Fruit fly (Drosophila melanogaster): ENCODE data around the gene CG7115.

CG7115 gene

dm6 chr2L:7855108-7855507, 34.2 kb downstream of the CG7115 start, which contains the start of gene CG14535:
TSS of gene CG14535 (minus strand) at chr2L:7855475.
- TF ChIP-seq pan (optimal IDR thresholded peaks at IDR 0.05) (no peak), Dll (optimal IDR thresholded peaks at IDR 0.05) (no peak), usp (GFP tag; optimal IDR thresholded peaks at IDR 0.05) (no peak), psq (optimal IDR thresholded peaks at IDR 0.05) (no peak), EcR (GFP tag; optimal IDR thresholded peaks at IDR 0.05) (no peak), CG8478 (optimal IDR thresholded peaks at IDR 0.05) (no peak)

- peak; percentile 71 to 86 for TF ChIP-seq EcR (GFP tag; optimal IDR thresholded peaks at IDR 0.05)
Observed at dm6 chr2L:7856380-7857127, 35.6 kb downstream of the CG7115 start, which contains the start of gene lectin-28C. TSS of gene lectin-28C (plus strand) at chr2L:7857077.

DNA sequence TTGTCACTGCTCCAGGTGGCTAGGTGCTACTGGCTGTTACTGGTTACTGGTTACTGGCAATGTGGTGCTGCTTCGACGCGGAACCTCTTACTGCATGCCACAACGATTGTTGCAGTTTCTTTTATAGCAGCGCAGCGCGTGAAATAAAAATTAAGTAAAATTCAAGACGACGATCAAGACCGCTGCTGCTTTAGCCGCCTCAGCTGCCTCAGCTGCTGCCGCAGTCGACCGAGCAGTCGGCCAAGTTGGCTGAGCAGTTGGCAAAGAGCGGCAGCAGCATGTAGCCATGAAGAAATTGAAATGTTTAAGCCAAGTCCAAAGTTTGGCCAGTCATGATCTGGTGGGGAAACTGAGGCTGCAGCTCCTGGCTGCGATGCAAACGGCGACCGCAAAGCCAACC, 39.8 kb downstream of the CG7115 start, which contains the start of gene TwdlE:
TwdlE (minus strand) TSS at position 101 of the 400 bp plus-strand sequence.
- TF ChIP-seq CG8478 (optimal IDR thresholded peaks at IDR 0.05) (no peak), usp (GFP tag; optimal IDR thresholded peaks at IDR 0.05) (no peak), Dll (optimal IDR thresholded peaks at IDR 0.05) (no peak), pan (optimal IDR thresholded peaks at IDR 0.05) (no peak)

dm6 chr2L:7861733-7862132, 40.8 kb downstream of the CG7115 start:
- TF ChIP-seq CG8478 (optimal IDR thresholded peaks at IDR 0.05) (no peak), EcR (GFP tag; optimal IDR thresholded peaks at IDR 0.05) (no peak), usp (GFP tag; optimal IDR thresholded peaks at IDR 0.05) (no peak), psq (optimal IDR thresholded peaks at IDR 0.05) (no peak), pan (optimal IDR thresholded peaks at IDR 0.05) (no peak), Dll (optimal IDR thresholded peaks at IDR 0.05) (no peak)

DNA sequence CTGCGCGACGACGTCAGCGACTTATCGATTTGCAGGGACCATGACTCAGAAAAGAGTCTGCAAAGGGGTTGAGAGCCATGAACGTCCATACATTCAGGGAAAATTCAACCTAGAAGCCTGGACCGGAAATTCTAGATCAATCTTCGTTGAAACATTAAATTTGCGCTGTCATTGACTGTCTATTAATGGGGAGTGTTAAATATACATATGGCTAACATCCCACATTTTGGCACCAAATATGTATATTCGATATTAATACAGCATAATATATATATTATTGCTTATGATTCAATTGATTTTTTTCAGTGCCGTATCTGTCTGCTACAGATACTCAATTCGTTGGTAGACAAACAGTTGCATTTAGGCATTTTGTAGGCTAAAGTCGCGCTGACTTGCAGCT, 47.7 kb downstream of the CG7115 start:
- TF ChIP-seq pan (optimal IDR thresholded peaks at IDR 0.05), result no peak
- TF ChIP-seq CG8478 (optimal IDR thresholded peaks at IDR 0.05), result no peak

DNA sequence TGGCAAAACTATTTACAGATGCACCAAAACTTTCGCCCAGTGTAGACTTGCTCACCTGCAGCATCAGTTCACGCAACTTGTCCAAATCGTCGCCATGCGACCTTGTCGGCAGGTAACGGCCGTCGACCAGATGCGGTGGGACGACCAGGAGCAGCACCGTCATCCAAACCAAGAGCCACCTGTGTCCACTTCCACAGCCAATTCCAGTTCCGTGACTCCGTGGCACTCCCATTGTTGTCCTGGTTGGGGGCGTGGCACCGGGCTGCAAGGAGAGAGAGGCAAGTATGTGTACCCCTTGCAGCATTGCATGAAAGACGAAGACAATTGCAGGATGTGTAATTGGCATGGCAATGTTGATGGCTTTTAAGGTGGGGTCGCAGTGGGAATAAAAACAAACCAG, 49.3 kb downstream of the CG7115 start:
- peak; percentile 40 for TF ChIP-seq Dll (optimal IDR thresholded peaks at IDR 0.05)
- no peak for TF ChIP-seq psq (optimal IDR thresholded peaks at IDR 0.05)
- TF ChIP-seq EcR (GFP tag; optimal IDR thresholded peaks at IDR 0.05), result no peak
- TF ChIP-seq pan (optimal IDR thresholded peaks at IDR 0.05), result no peak
- no peak for TF ChIP-seq usp (GFP tag; optimal IDR thresholded peaks at IDR 0.05)
- no peak for TF ChIP-seq CG8478 (optimal IDR thresholded peaks at IDR 0.05)

DNA sequence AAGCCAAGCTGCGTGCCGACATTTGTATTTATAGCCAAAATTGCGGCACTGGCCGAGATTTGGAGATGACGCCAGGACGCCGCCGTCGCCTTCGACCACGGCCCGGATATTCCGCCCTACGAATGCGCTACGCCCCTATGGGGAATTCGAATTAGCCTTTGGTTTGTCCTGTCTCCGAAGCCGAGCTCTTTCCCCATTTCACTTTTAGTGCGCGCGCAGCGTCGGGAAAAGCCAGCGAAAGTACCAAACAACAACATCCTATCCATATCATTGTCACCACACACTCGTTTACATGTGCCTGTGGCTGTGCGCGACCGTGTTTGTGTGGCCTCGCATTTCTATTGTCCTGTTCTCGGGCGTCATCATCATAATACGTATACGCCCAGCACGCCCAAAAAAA, 50.4 kb downstream of the CG7115 start, which contains the start of gene Proc:
Proc (minus strand) TSS at position 101 of the 400 bp plus-strand sequence.
- TF ChIP-seq psq (optimal IDR thresholded peaks at IDR 0.05) (no peak), Dll (optimal IDR thresholded peaks at IDR 0.05) (no peak), usp (GFP tag; optimal IDR thresholded peaks at IDR 0.05) (no peak), pan (optimal IDR thresholded peaks at IDR 0.05) (no peak), CG8478 (optimal IDR thresholded peaks at IDR 0.05) (no peak), EcR (GFP tag; optimal IDR thresholded peaks at IDR 0.05) (no peak)

dm6 chr2L:7871821-7872524, 51.0 kb downstream of the CG7115 start:
- no peak for TF ChIP-seq EcR (GFP tag; optimal IDR thresholded peaks at IDR 0.05)
- TF ChIP-seq usp (GFP tag; optimal IDR thresholded peaks at IDR 0.05), result no peak
- no peak for TF ChIP-seq Dll (optimal IDR thresholded peaks at IDR 0.05)
- no peak for TF ChIP-seq pan (optimal IDR thresholded peaks at IDR 0.05)
- TF ChIP-seq CG8478 (optimal IDR thresholded peaks at IDR 0.05), result no peak
- no peak for TF ChIP-seq psq (optimal IDR thresholded peaks at IDR 0.05)

dm6 chr2L:7872680-7873079, 51.7 kb downstream of the CG7115 start:
- TF ChIP-seq pan (optimal IDR thresholded peaks at IDR 0.05), result no peak
- no peak for TF ChIP-seq Dll (optimal IDR thresholded peaks at IDR 0.05)
- no peak for TF ChIP-seq CG8478 (optimal IDR thresholded peaks at IDR 0.05)
- TF ChIP-seq psq (optimal IDR thresholded peaks at IDR 0.05), result no peak
- TF ChIP-seq EcR (GFP tag; optimal IDR thresholded peaks at IDR 0.05), result no peak
- no peak for TF ChIP-seq usp (GFP tag; optimal IDR thresholded peaks at IDR 0.05)
